Worm (Caenorhabditis elegans): ENCODE measurements around the gene tmed-10.

ce11 chrV:11294393-11294792 lies 32.4 kb downstream of the tmed-10 start, which contains the start of gene T03F7.6:
- TF ChIP-seq ces-1 (GFP tag; optimal IDR thresholded peaks at IDR 0.05) (no peak), snpc-4 (tag; optimal IDR thresholded peaks at IDR 0.05) (no peak), C34B4.2 (tag; optimal IDR thresholded peaks at IDR 0.05) (no peak), ztf-4 (tag; optimal IDR thresholded peaks at IDR 0.05) (no peak)

Measured in whole organism, L1 larva.